Fruit fly (Drosophila melanogaster) whole organism, embryonic: ENCODE data around the gene alpha-Spec.

Experiments
- ATbp ChIP-seq: fragments of 200-800 bp; sonication (Bioruptor generic); optimal IDR thresholded peaks from 2 replicates; lab custom pipeline; 2017; ENCODE audit warnings: missing biosample characterization, mild to moderate bottlenecking, missing genetic modification characterization, missing genetic modification reagents
- Adf1 ChIP-seq: fragments of 200-800 bp; sonication (Bioruptor generic); IDR thresholded peaks from 2 replicates; pipeline ENCODE4 v1.3.6; 2022; ENCODE audit warnings: missing biosample characterization, missing genetic modification characterization
- Awh ChIP-seq: fragments of 200-800 bp; sonication (Bioruptor generic); IDR thresholded peaks from 2 replicates; pipeline ENCODE4, ENCODE4 v1.3.6; 2022; ENCODE audit warnings: missing biosample characterization, missing genetic modification characterization
- CG12155 ChIP-seq: fragments of 200-800 bp; sonication (Bioruptor generic); optimal IDR thresholded peaks from 3 replicates; lab custom pipeline; 2016; ENCODE audit warnings: missing biosample characterization, missing genetic modification characterization
- CG12236 ChIP-seq: fragments of 200-800 bp; sonication (Bioruptor generic); optimal IDR thresholded peaks from 2 replicates; lab custom pipeline; 2016; ENCODE audit warnings: missing biosample characterization, missing genetic modification characterization
- CG12391 ChIP-seq: fragments of 200-800 bp; sonication (Bioruptor generic); optimal IDR thresholded peaks from 3 replicates; lab custom pipeline; 2018; ENCODE audit warnings: missing biosample characterization, mild to moderate bottlenecking, missing genetic modification characterization, moderate library complexity
- CG12659 ChIP-seq: fragments of 200-800 bp; sonication (Bioruptor generic); optimal IDR thresholded peaks from 3 replicates; lab custom pipeline; 2017; ENCODE audit warnings: mild to moderate bottlenecking, missing biosample characterization, missing genetic modification reagents, missing genetic modification characterization
- CG12769 ChIP-seq: fragments of 200-800 bp; sonication (Bioruptor generic); optimal IDR thresholded peaks from 2 replicates; lab custom pipeline; 2019; ENCODE audit warnings: missing biosample characterization, mild to moderate bottlenecking, missing genetic modification characterization, moderate library complexity
- CG13894 ChIP-seq: fragments of 200-800 bp; sonication (Bioruptor generic); optimal IDR thresholded peaks from 3 replicates; lab custom pipeline; 2018; ENCODE audit warnings: missing biosample characterization, mild to moderate bottlenecking, missing genetic modification characterization, moderate library complexity
- CG14965 ChIP-seq: fragments of 200-800 bp; sonication (Bioruptor generic); optimal IDR thresholded peaks from 2 replicates; lab custom pipeline; 2016; ENCODE audit warnings: missing biosample characterization, missing genetic modification characterization, borderline replicate concordance
- CG1603 ChIP-seq: fragments of 200-800 bp; sonication (Bioruptor generic); optimal IDR thresholded peaks from 2 replicates; lab custom pipeline; 2019; ENCODE audit warnings: missing biosample characterization, mild to moderate bottlenecking, missing genetic modification characterization, moderate library complexity
- CG17612 ChIP-seq: fragments of 200-800 bp; sonication (Bioruptor generic); IDR thresholded peaks from 2 replicates; pipeline ENCODE4 v1.3.6; 2022; ENCODE audit warnings: missing biosample characterization, missing genetic modification characterization
- CG17802 ChIP-seq: fragments of 200-800 bp; sonication (Bioruptor generic); optimal IDR thresholded peaks from 2 replicates; lab custom pipeline; 2018; ENCODE audit warnings: missing biosample characterization, mild to moderate bottlenecking, missing genetic modification characterization, moderate library complexity
- CG3726 ChIP-seq: fragments of 200-800 bp; sonication (Bioruptor generic); IDR thresholded peaks from 3 replicates; pipeline ENCODE4, ENCODE4 v1.3.6; 2022; ENCODE audit warnings: missing biosample characterization, missing genetic modification characterization
- CG6683 ChIP-seq: fragments of 200-800 bp; sonication (Bioruptor generic); optimal IDR thresholded peaks from 2 replicates; lab custom pipeline; 2017; ENCODE audit warnings: missing biosample characterization, mild to moderate bottlenecking, missing genetic modification characterization, missing genetic modification reagents
- CG7556 ChIP-seq: fragments of 200-800 bp; sonication (Bioruptor generic); optimal IDR thresholded peaks from 2 replicates; lab custom pipeline; 2017; ENCODE audit warnings: missing biosample characterization, mild to moderate bottlenecking, missing genetic modification characterization
- CG8290 ChIP-seq, 3 experiments: fragments of 200-800 bp; sonication (Bioruptor generic); optimal IDR thresholded peaks; 2 replicates each; lab custom pipeline; 2016 to 2019; ENCODE audit warnings: missing biosample characterization in 3 of 3, missing genetic modification characterization in 3 of 3, mild to moderate bottlenecking in 2 of 3, moderate library complexity in 1 of 3
- CTCF ChIP-seq: fragments of 200-800 bp; sonication (Bioruptor generic); optimal IDR thresholded peaks from 2 replicates; lab custom pipeline; 2017; ENCODE audit warnings: missing biosample characterization, mild to moderate bottlenecking, missing genetic modification characterization, moderate library complexity
- Dip3 ChIP-seq: fragments of 200-800 bp; sonication (Bioruptor generic); optimal IDR thresholded peaks from 3 replicates; lab custom pipeline; 2016; ENCODE audit warnings: missing biosample characterization, missing genetic modification characterization
- Doc3 ChIP-seq: fragments of 200-800 bp; sonication (Bioruptor generic); IDR thresholded peaks from 3 replicates; pipeline ENCODE4 v1.3.6; 2022; ENCODE audit warnings: missing biosample characterization, missing genetic modification characterization; ENCODE audit not compliant: partially characterized antibody
- HLHmδ ChIP-seq: fragments of 200-800 bp; sonication (Bioruptor generic); optimal IDR thresholded peaks from 2 replicates; lab custom pipeline; 2018; ENCODE audit warnings: missing biosample characterization, mild to moderate bottlenecking, missing genetic modification characterization, moderate library complexity
- Hmx ChIP-seq: fragments of 200-800 bp; sonication (Bioruptor generic); optimal IDR thresholded peaks from 2 replicates; lab custom pipeline; 2016; ENCODE audit warnings: missing biosample characterization, missing genetic modification characterization
- Lpt ChIP-seq: fragments of >200 bp; optimal IDR thresholded peaks from 2 replicates; lab custom pipeline; 2018; ENCODE audit warnings: missing biosample characterization, missing genetic modification characterization
- NK7.1 ChIP-seq: fragments of 200-800 bp; sonication (Bioruptor generic); optimal IDR thresholded peaks from 3 replicates; lab custom pipeline; 2016; ENCODE audit warnings: missing biosample characterization, missing genetic modification characterization
- Scr ChIP-seq: fragments of 200-800 bp; sonication (Bioruptor generic); IDR thresholded peaks from 2 replicates; pipeline ENCODE4 v1.3.6; 2022; ENCODE audit warnings: missing biosample characterization, missing genetic modification characterization; ENCODE audit not compliant: partially characterized antibody
- Sry-β ChIP-seq: fragments of 200-800 bp; sonication (Bioruptor generic); optimal IDR thresholded peaks from 2 replicates; lab custom pipeline; 2018; ENCODE audit warnings: missing biosample characterization, mild to moderate bottlenecking, missing genetic modification characterization, moderate library complexity
- ac ChIP-seq: fragments of 200-800 bp; sonication (Bioruptor generic); optimal IDR thresholded peaks from 3 replicates; lab custom pipeline; 2017; ENCODE audit warnings: missing biosample characterization, mild to moderate bottlenecking, missing genetic modification characterization
- al ChIP-seq: fragments of 200-800 bp; sonication (Bioruptor generic); IDR thresholded peaks from 2 replicates; pipeline ENCODE4 v1.3.6; 2022; ENCODE audit warnings: missing biosample characterization, missing genetic modification characterization
- ara ChIP-seq: fragments of 200-800 bp; sonication (Bioruptor generic); IDR thresholded peaks from 2 replicates; pipeline ENCODE4 v1.3.6; 2022; ENCODE audit warnings: missing biosample characterization, missing genetic modification characterization
- ase ChIP-seq: fragments of 200-800 bp; sonication (Bioruptor generic); IDR thresholded peaks from 3 replicates; pipeline ENCODE4 v1.3.6; 2022; ENCODE audit warnings: missing biosample characterization, missing genetic modification characterization
- cg ChIP-seq: fragments of 200-800 bp; sonication (Bioruptor generic); optimal IDR thresholded peaks from 3 replicates; lab custom pipeline; 2019; ENCODE audit warnings: missing biosample characterization, mild to moderate bottlenecking, missing genetic modification characterization, moderate library complexity
- crp ChIP-seq, 2 experiments: fragments of 200-800 bp; sonication (Bioruptor generic); optimal IDR thresholded peaks; 2 replicates in 1 of 2; 3 replicates in 1 of 2; lab custom pipeline; 2017; ENCODE audit warnings: missing biosample characterization in 2 of 2, missing genetic modification characterization in 2 of 2, mild to moderate bottlenecking in 1 of 2, moderate library complexity in 1 of 2
- danr ChIP-seq: fragments of 200-800 bp; sonication (Bioruptor generic); IDR thresholded peaks from 2 replicates; pipeline ENCODE4 v1.3.6; 2022; ENCODE audit warnings: missing biosample characterization, missing genetic modification characterization
- disco-r ChIP-seq: fragments of 200-800 bp; sonication (Bioruptor generic); optimal IDR thresholded peaks from 2 replicates; lab custom pipeline; 2016; ENCODE audit warnings: missing biosample characterization, missing genetic modification characterization
- dmrt11E ChIP-seq: fragments of 200-800 bp; sonication (Bioruptor generic); optimal IDR thresholded peaks from 3 replicates; lab custom pipeline; 2018; ENCODE audit warnings: missing biosample characterization, mild to moderate bottlenecking, missing genetic modification characterization, moderate library complexity
- fd64A ChIP-seq: fragments of 200-800 bp; sonication (Bioruptor generic); optimal IDR thresholded peaks from 3 replicates; lab custom pipeline; 2018; ENCODE audit warnings: missing biosample characterization, mild to moderate bottlenecking, missing genetic modification characterization
- gsb-n ChIP-seq: fragments of 200-800 bp; sonication (Bioruptor generic); optimal IDR thresholded peaks from 3 replicates; lab custom pipeline; 2018; ENCODE audit warnings: missing biosample characterization, mild to moderate bottlenecking, missing genetic modification characterization
- hb ChIP-seq: fragments of 200-800 bp; sonication (Bioruptor generic); IDR thresholded peaks from 3 replicates; pipeline ENCODE4 v1.3.6; 2022; ENCODE audit warnings: missing biosample characterization, missing genetic modification characterization; ENCODE audit not compliant: partially characterized antibody
- hth ChIP-seq: fragments of >200 bp; optimal IDR thresholded peaks from 2 replicates; lab custom pipeline; 2017; ENCODE audit warnings: inconsistent platforms
- inv ChIP-seq: fragments of 200-800 bp; sonication (Bioruptor generic); IDR thresholded peaks from 2 replicates; pipeline ENCODE4 v1.3.6; 2022; ENCODE audit warnings: missing biosample characterization, missing genetic modification characterization; ENCODE audit not compliant: partially characterized antibody
- jumu ChIP-seq: fragments of 200-800 bp; sonication (Bioruptor generic); optimal IDR thresholded peaks from 3 replicates; lab custom pipeline; 2016; ENCODE audit warnings: missing biosample characterization, missing genetic modification characterization
- knrl ChIP-seq: fragments of 200-800 bp; sonication (Bioruptor generic); IDR thresholded peaks from 3 replicates; pipeline ENCODE4 v1.3.6; 2022; ENCODE audit warnings: missing biosample characterization, missing genetic modification characterization; ENCODE audit not compliant: partially characterized antibody
- lilli ChIP-seq: fragments of 200-800 bp; sonication (Bioruptor generic); optimal IDR thresholded peaks from 3 replicates; lab custom pipeline; 2016; ENCODE audit warnings: missing biosample characterization, missing genetic modification characterization
- mam ChIP-seq: fragments of 200-800 bp; sonication (Bioruptor generic); optimal IDR thresholded peaks from 3 replicates; lab custom pipeline; 2016; ENCODE audit warnings: missing biosample characterization, missing genetic modification characterization
- nom ChIP-seq: fragments of 200-800 bp; sonication (Bioruptor generic); optimal IDR thresholded peaks from 2 replicates; lab custom pipeline; 2017; ENCODE audit warnings: missing biosample characterization, missing genetic modification characterization, mild to moderate bottlenecking, moderate library complexity, missing genetic modification reagents
- otp ChIP-seq: fragments of 200-800 bp; sonication (Bioruptor generic); IDR thresholded peaks from 3 replicates; pipeline ENCODE4, ENCODE4 v1.3.6; 2022; ENCODE audit warnings: missing biosample characterization, missing genetic modification characterization
- pb ChIP-seq: fragments of 200-800 bp; sonication (Bioruptor generic); optimal IDR thresholded peaks from 3 replicates; lab custom pipeline; 2016; ENCODE audit warnings: missing biosample characterization, missing genetic modification characterization
- ranshi ChIP-seq: fragments of 200-800 bp; sonication (Bioruptor generic); IDR thresholded peaks from 2 replicates; pipeline ENCODE4 v1.3.6; 2022; ENCODE audit warnings: missing biosample characterization, missing genetic modification characterization
- slbo ChIP-seq: fragments of 200-800 bp; sonication (Bioruptor generic); IDR thresholded peaks from 2 replicates; pipeline ENCODE4 v1.3.6; 2022; ENCODE audit warnings: missing biosample characterization, missing genetic modification characterization
- zen2 ChIP-seq: fragments of 200-800 bp; sonication (Bioruptor generic); IDR thresholded peaks from 3 replicates; pipeline ENCODE4 v1.3.6; 2022; ENCODE audit warnings: missing biosample characterization, missing genetic modification characterization; ENCODE audit not compliant: partially characterized antibody

The alpha-Spec gene

DNA sequence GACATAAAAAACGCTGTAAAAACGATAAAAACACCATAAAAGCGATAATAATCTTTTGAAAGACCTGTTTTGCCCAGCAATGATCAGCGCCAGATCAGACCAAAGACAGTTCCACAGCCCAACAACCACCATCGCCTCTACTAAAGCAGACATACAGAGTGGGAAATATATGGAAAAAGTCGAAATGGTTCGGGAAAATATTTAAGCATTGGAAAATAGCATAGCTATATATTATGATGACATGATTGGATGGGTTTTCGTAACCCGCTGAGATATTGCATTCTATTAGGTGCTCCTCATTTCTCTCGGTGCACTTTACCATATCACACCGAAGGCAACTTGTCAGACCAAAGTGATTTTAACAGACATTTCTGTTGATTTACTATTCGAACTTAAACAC is 13.5 kb upstream of the alpha-Spec start (continued):
- TF ChIP-seq CG12391 (peak; percentile 88), CG6683 (GFP tag; lab: Kevin White, UChicago) (peak; percentile 70), ase (peak; percentile 86; the same call in 2 of the 3 replicates), CG12769 (peak; percentile 98), inv (no peak), fd64A (GFP tag; lab: Kevin White, UChicago) (peak; percentile 49), Sry-β (GFP tag; lab: Kevin White, UChicago) (no peak), CG17802 (tag; lab: Kevin White, UChicago) (peak; percentile 63), CG12236 (GFP tag; lab: Kevin White, UChicago) (peak; percentile 73), ranshi (peak; percentile 92), CG3726 (peak; percentile 80), CG13894 (tag; lab: Kevin White, UChicago) (peak; percentile 85), gsb-n (tag; lab: Kevin White, UChicago) (no peak), pb (GFP tag; lab: Kevin White, UChicago) (peak; percentile 85), Lpt (GFP tag; lab: Kevin White, UChicago) (no peak), Scr (no peak), nom (peak; percentile 66), dmrt11E (tag; lab: Kevin White, UChicago) (peak; percentile 72), lilli (GFP tag; lab: Kevin White, UChicago) (peak; percentile 92), knrl (GFP tag; lab: Robert Waterston, UW) (no peak), CG7556 (peak; percentile 85), ATbp (peak; percentile 83), Awh (GFP tag; lab: Robert Waterston, UW) (peak; percentile 92), ara (GFP tag; lab: Robert Waterston, UW) (peak; percentile 88), slbo (GFP tag; lab: Robert Waterston, UW) (peak; percentile 94), CG12155 (GFP tag; lab: Kevin White, UChicago) (peak; percentile 78), CG1603 (peak; percentile 95), jumu (peak; percentile 89), Adf1 (GFP tag; lab: Robert Waterston, UW) (peak; percentile 67), CG17612 (peak; percentile 80), hth (no peak), cg (GFP tag; lab: Kevin White, UChicago) (no peak), Hmx (GFP tag; lab: Kevin White, UChicago) (no peak), NK7.1 (peak; percentile 66), HLHmδ (no peak), al (GFP tag; lab: Robert Waterston, UW) (peak; percentile 92), ac (GFP tag; lab: Kevin White, UChicago) (peak; percentile 7), Doc3 (no peak), CG14965 (GFP tag; lab: Kevin White, UChicago) (peak; percentile 44), otp (GFP tag; lab: Robert Waterston, UW) (peak; percentile 92), hb (GFP tag; lab: Robert Waterston, UW) (no peak), mam (GFP tag; lab: Kevin White, UChicago) (peak; percentile 87), CTCF (GFP tag; lab: Kevin White, UChicago) (peak; percentile 46), CG8290 (GFP tag; optimal IDR thresholded peaks at IDR 0.05; lab: Kevin White, UChicago) (peak; percentile 72), CG8290 (tag; optimal IDR thresholded peaks at IDR 0.05; lab: Kevin White, UChicago) (peak in 1 of 2 experiments; percentile 98), crp (GFP tag; optimal IDR thresholded peaks at IDR 0.05; lab: Kevin White, UChicago) (peak in 1 of 2 experiments; percentile 37), zen2 (GFP tag; lab: Robert Waterston, UW) (no peak), CG12659 (GFP tag; lab: Kevin White, UChicago) (peak; percentile 91), danr (GFP tag; lab: Robert Waterston, UW) (peak; percentile 85), Dip3 (GFP tag; lab: Kevin White, UChicago) (peak; percentile 79), disco-r (GFP tag; lab: Kevin White, UChicago) (peak; percentile 80)
